Worm (Caenorhabditis elegans) whole organism, L4 larva: Measurements from ENCODE around the gene F59G1.4.
A peak's percentile ranks its signal among the peaks of the same experiment; 100 is the strongest.

Source experiments
- F37D6.2 ChIP-seq: sonication (generic microtip); optimal IDR thresholded peaks from 2 replicates; lab custom pipeline; 2016; ENCODE audit warnings: mild to moderate bottlenecking, missing genetic modification characterization, missing compliant biosample characterization
- R02D3.7 ChIP-seq: fragments of 150-350 bp; sonication (generic microtip); optimal IDR thresholded peaks from 3 replicates; lab custom pipeline; 2014; ENCODE audit warnings: missing biosample characterization, missing genetic modification characterization
- Y75B8A.6 ChIP-seq: fragments of 200-800 bp; sonication (Bioruptor generic); IDR thresholded peaks from 2 replicates; pipeline ENCODE4 v1.3.6; 2022; ENCODE audit warnings: missing genetic modification reagents, missing genetic modification characterization, missing compliant biosample characterization
- ZK337.2 ChIP-seq: fragments of 200-800 bp; sonication (Bioruptor generic); IDR thresholded peaks from 2 replicates; pipeline ENCODE4 v1.3.6; 2022; ENCODE audit warnings: missing genetic modification reagents, missing genetic modification characterization, missing compliant biosample characterization
- aha-1 ChIP-seq: fragments of 150-350 bp; peaks from one replicate; lab custom pipeline; 2014; ENCODE audit warnings: missing biosample characterization, missing genetic modification characterization
- ama-1 ChIP-seq: fragments of 150-350 bp; optimal IDR thresholded peaks from 2 replicates; lab custom pipeline; 2014; ENCODE audit warnings: inconsistent platforms, mixed read lengths
- arid-1 ChIP-seq: fragments of 200-800 bp; sonication (Bioruptor generic); conservative IDR thresholded peaks from 2 replicates; pipeline ENCODE4 v1.3.6; 2022; ENCODE audit warnings: missing genetic modification reagents, missing genetic modification characterization, missing compliant biosample characterization
- ceh-28 ChIP-seq: fragments of 150-350 bp; optimal IDR thresholded peaks from 2 replicates; lab custom pipeline; 2014; ENCODE audit warnings: missing biosample characterization, missing genetic modification reagents, missing genetic modification characterization
- ceh-62 ChIP-seq: sonication (generic microtip); optimal IDR thresholded peaks from 2 replicates; lab custom pipeline; 2017; ENCODE audit warnings: missing biosample characterization, missing genetic modification characterization
- ces-1 ChIP-seq: fragments of 150-350 bp; sonication (generic microtip); optimal IDR thresholded peaks from 4 replicates; lab custom pipeline; 2014; ENCODE audit warnings: missing biosample characterization, missing genetic modification reagents, missing genetic modification characterization
- ctbp-1 ChIP-seq: fragments of 200-800 bp; sonication (Bioruptor generic); IDR thresholded peaks from 2 replicates; pipeline ENCODE4 v1.3.6; 2022; ENCODE audit warnings: missing genetic modification reagents, missing genetic modification characterization, missing compliant biosample characterization
- daf-12 ChIP-seq: fragments of 150-350 bp; optimal IDR thresholded peaks from 2 replicates; lab custom pipeline; 2014; ENCODE audit warnings: missing biosample characterization, missing genetic modification reagents, missing genetic modification characterization
- daf-16 ChIP-seq, 3 experiments: sonication (generic microtip); optimal IDR thresholded peaks; 2 replicates each; lab custom pipeline; 2016 to 2017; ENCODE audit warnings: missing genetic modification characterization in 3 of 3, missing genetic modification reagents in 3 of 3, mild to moderate bottlenecking in 2 of 3, missing compliant biosample characterization in 2 of 3, missing biosample characterization in 1 of 3, moderate library complexity in 1 of 3
- duxl-1 ChIP-seq: sonication (generic microtip); optimal IDR thresholded peaks from 2 replicates; lab custom pipeline; 2016; ENCODE audit warnings: mild to moderate bottlenecking, missing genetic modification characterization, moderate library complexity, missing compliant biosample characterization; ENCODE audit not compliant: poor library complexity
- dve-1 ChIP-seq: sonication (generic microtip); optimal IDR thresholded peaks from 2 replicates; lab custom pipeline; 2017; ENCODE audit warnings: antibody characterized with exemption, mild to moderate bottlenecking, missing genetic modification characterization, missing compliant biosample characterization; ENCODE audit not compliant: insufficient read depth
- egl-27 ChIP-seq: sonication (generic microtip); optimal IDR thresholded peaks from 3 replicates; lab custom pipeline; 2017; ENCODE audit warnings: missing biosample characterization, missing genetic modification reagents, missing genetic modification characterization
- hlh-11 ChIP-seq: fragments of 200-800 bp; sonication (Bioruptor generic); optimal IDR thresholded peaks from 2 replicates; lab custom pipeline; 2018; ENCODE audit warnings: mild to moderate bottlenecking, missing genetic modification characterization, missing compliant biosample characterization
- hmg-1.1 ChIP-seq: fragments of 200-800 bp; sonication (Bioruptor generic); IDR thresholded peaks from 2 replicates; pipeline ENCODE4 v1.3.6; 2022; ENCODE audit warnings: missing genetic modification reagents, missing genetic modification characterization, missing compliant biosample characterization
- lin-1 ChIP-seq: fragments of 200-800 bp; sonication (Bioruptor generic); IDR thresholded peaks from 2 replicates; pipeline ENCODE4 v1.3.6; 2022; ENCODE audit warnings: missing genetic modification reagents, missing genetic modification characterization, missing compliant biosample characterization
- lin-29 ChIP-seq: fragments of 200-800 bp; sonication (Bioruptor generic); IDR thresholded peaks from 2 replicates; pipeline ENCODE4 v1.3.6; 2022; ENCODE audit warnings: missing genetic modification reagents, missing genetic modification characterization, missing compliant biosample characterization
- lin-38 ChIP-seq: fragments of 200-800 bp; sonication (Bioruptor generic); IDR thresholded peaks from 2 replicates; pipeline ENCODE4 v1.3.6; 2022; ENCODE audit warnings: missing genetic modification reagents, missing genetic modification characterization, missing compliant biosample characterization
- lsy-2 ChIP-seq, 2 experiments: fragments of 150-350 bp in 1 of 2; sonication (generic microtip) in 1 of 2; optimal IDR thresholded peaks; 2 replicates each; lab custom pipeline; 2014 to 2017; ENCODE audit warnings: missing biosample characterization in 2 of 2, missing genetic modification characterization in 2 of 2
- madf-5 ChIP-seq, 2 experiments: fragments of 200-800 bp; sonication (Bioruptor generic); IDR thresholded peaks; 2 replicates each; pipeline ENCODE4 v1.3.6; 2022; ENCODE audit warnings: missing compliant biosample characterization in 2 of 2, missing genetic modification characterization in 2 of 2
- madf-9 ChIP-seq: fragments of 200-800 bp; sonication (Bioruptor generic); conservative IDR thresholded peaks from 2 replicates; pipeline ENCODE4 v1.3.6; 2022; ENCODE audit warnings: missing genetic modification reagents, missing genetic modification characterization, missing compliant biosample characterization
- mxl-3 ChIP-seq: fragments of 200-800 bp; sonication (Bioruptor generic); optimal IDR thresholded peaks from 2 replicates; lab custom pipeline; 2018; ENCODE audit warnings: mild to moderate bottlenecking, missing genetic modification characterization, missing compliant biosample characterization
- nhr-10 ChIP-seq: fragments of 150-350 bp; optimal IDR thresholded peaks from 2 replicates; lab custom pipeline; 2014; ENCODE audit warnings: missing biosample characterization, missing genetic modification characterization
- nhr-28 ChIP-seq: fragments of 150-350 bp; optimal IDR thresholded peaks from 2 replicates; lab custom pipeline; 2014; ENCODE audit warnings: missing biosample characterization, missing genetic modification characterization
- nhr-41 ChIP-seq: fragments of 200-800 bp; sonication (Bioruptor generic); IDR thresholded peaks from 2 replicates; pipeline ENCODE4 v1.3.6; 2022; ENCODE audit warnings: missing genetic modification reagents, missing genetic modification characterization, missing compliant biosample characterization
- nhr-48 ChIP-seq: sonication (generic microtip); optimal IDR thresholded peaks from 2 replicates; lab custom pipeline; 2016; ENCODE audit warnings: mild to moderate bottlenecking, missing genetic modification characterization, missing compliant biosample characterization
- nhr-77 ChIP-seq: fragments of 150-350 bp; optimal IDR thresholded peaks from 2 replicates; lab custom pipeline; 2014; ENCODE audit warnings: missing biosample characterization, missing genetic modification characterization
- pha-4 ChIP-seq, 2 experiments: fragments of 150-350 bp in 1 of 2; fragments of 200-800 bp in 1 of 2; sonication (Bioruptor generic) in 1 of 2; IDR thresholded peaks in 1 of 2; optimal IDR thresholded peaks in 1 of 2; 2 replicates each; pipeline versions ENCODE4 v1.3.6 to Lab custom; 2014 to 2022; ENCODE audit warnings: missing genetic modification characterization in 2 of 2, missing genetic modification reagents in 2 of 2, missing biosample characterization in 1 of 2, missing compliant biosample characterization in 1 of 2
- php-3 ChIP-seq: fragments of 200-800 bp; sonication (Bioruptor generic); IDR thresholded peaks from 2 replicates; pipeline ENCODE4 v1.3.6; 2022; ENCODE audit warnings: missing genetic modification reagents, missing genetic modification characterization, missing compliant biosample characterization
- pqm-1 ChIP-seq: sonication (generic microtip); optimal IDR thresholded peaks from 2 replicates; lab custom pipeline; 2017; ENCODE audit warnings: missing biosample characterization, missing genetic modification characterization
- saeg-2 ChIP-seq: fragments of 200-800 bp; sonication (Bioruptor generic); IDR thresholded peaks from 2 replicates; pipeline ENCODE4 v1.3.6; 2022; ENCODE audit warnings: missing genetic modification reagents, missing genetic modification characterization, missing compliant biosample characterization
- snpc-1.2 ChIP-seq: fragments of 200-800 bp; sonication (Bioruptor generic); IDR thresholded peaks from 2 replicates; pipeline ENCODE4 v1.3.6; 2022; ENCODE audit warnings: missing genetic modification reagents, missing genetic modification characterization, missing compliant biosample characterization
- spr-1 ChIP-seq: sonication (generic microtip); optimal IDR thresholded peaks from 2 replicates; lab custom pipeline; 2016; ENCODE audit warnings: mild to moderate bottlenecking, missing genetic modification characterization, missing compliant biosample characterization
- spr-3 ChIP-seq: fragments of 200-800 bp; sonication (Bioruptor generic); optimal IDR thresholded peaks from 2 replicates; lab custom pipeline; 2018; ENCODE audit warnings: mild to moderate bottlenecking, missing genetic modification characterization, missing compliant biosample characterization
- tag-97 ChIP-seq: fragments of 200-800 bp; sonication (Bioruptor generic); IDR thresholded peaks from 2 replicates; pipeline ENCODE4 v1.3.6; 2022; ENCODE audit warnings: missing genetic modification characterization, missing compliant biosample characterization
- tra-1 ChIP-seq: fragments of 200-800 bp; sonication (Bioruptor generic); IDR thresholded peaks from 2 replicates; pipeline ENCODE4 v1.3.6; 2022; ENCODE audit warnings: missing genetic modification reagents, missing genetic modification characterization, missing compliant biosample characterization
- unc-130 ChIP-seq: sonication (generic microtip); optimal IDR thresholded peaks from 2 replicates; lab custom pipeline; 2016; ENCODE audit warnings: missing genetic modification reagents, missing genetic modification characterization, missing compliant biosample characterization
- vab-7 ChIP-seq: fragments of 200-800 bp; sonication (Bioruptor generic); IDR thresholded peaks from 2 replicates; pipeline ENCODE4 v1.3.6; 2022; ENCODE audit warnings: missing genetic modification reagents, missing genetic modification characterization, missing compliant biosample characterization
- zag-1 ChIP-seq: fragments of 150-350 bp; optimal IDR thresholded peaks from 2 replicates; lab custom pipeline; 2014; ENCODE audit warnings: missing biosample characterization, missing genetic modification characterization
- zip-11 ChIP-seq: fragments of 200-800 bp; sonication (Bioruptor generic); IDR thresholded peaks from 2 replicates; pipeline ENCODE4 v1.3.6; 2022; ENCODE audit warnings: missing genetic modification characterization, missing compliant biosample characterization
- zip-2 ChIP-seq: fragments of 150-350 bp; optimal IDR thresholded peaks from 2 replicates; lab custom pipeline; 2014; ENCODE audit warnings: missing biosample characterization, missing genetic modification characterization

The F59G1.4 gene

DNA sequence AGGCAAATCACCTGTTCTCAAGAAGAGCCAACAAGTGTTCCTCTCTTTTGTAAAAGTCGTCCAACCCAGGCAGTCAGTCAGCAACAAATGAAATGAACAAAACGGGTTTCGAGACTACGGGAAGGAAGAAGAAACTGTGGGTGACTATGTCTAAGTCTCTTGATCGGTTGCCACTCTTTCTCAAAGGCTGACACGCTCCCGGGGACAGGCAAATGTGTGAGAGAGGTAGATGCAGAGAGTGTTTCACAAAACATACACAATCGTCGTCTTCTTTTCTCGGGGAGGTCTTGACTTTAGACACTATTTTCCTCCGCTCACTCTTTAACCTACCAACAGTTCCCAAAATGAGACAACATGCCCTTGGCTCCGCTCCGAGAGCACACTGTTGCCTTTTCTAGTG is 35.1 kb downstream of the F59G1.4 start (continued):
- TF ChIP-seq F37D6.2 (tag; lab: Kevin White, UChicago), result no peak
- peak; percentile 39; the same call in 1 of the 2 replicates for TF ChIP-seq hmg-1.1
- TF ChIP-seq tag-97 (GFP tag; lab: Robert Waterston, UW), result no peak
- no peak for TF ChIP-seq madf-5 (GFP tag; IDR thresholded peaks at IDR 0.05; lab: Robert Waterston, UW)
- TF ChIP-seq zip-11 (GFP tag; lab: Robert Waterston, UW), result no peak
- TF ChIP-seq pqm-1 (tag; lab: Kevin White, UChicago), result no peak
- TF ChIP-seq pha-4 (GFP tag; IDR thresholded peaks at IDR 0.05; lab: Robert Waterston, UW), result no peak
- peak; percentile 40 for TF ChIP-seq pha-4 (tag; optimal IDR thresholded peaks at IDR 0.05; lab: Kevin White, UChicago)
- no peak for TF ChIP-seq ZK337.2 (GFP tag; lab: Robert Waterston, UW)
- TF ChIP-seq lin-38 (GFP tag; lab: Robert Waterston, UW), result no peak
- no peak for TF ChIP-seq zag-1
- TF ChIP-seq tra-1, result 0 out of 2 replicates have a peak, but pooled peaks have one; percentile 21
- peak; percentile 77 for TF ChIP-seq aha-1
- TF ChIP-seq mxl-3, result peak; percentile 66
- no peak for TF ChIP-seq snpc-1.2 (GFP tag; lab: Robert Waterston, UW)
- TF ChIP-seq daf-12 (tag; lab: Kevin White, UChicago), result no peak
- TF ChIP-seq nhr-77, result peak; percentile 27
- no peak for TF ChIP-seq madf-9 (GFP tag; lab: Robert Waterston, UW)
- no peak for TF ChIP-seq saeg-2 (GFP tag; lab: Robert Waterston, UW)
- no peak for TF ChIP-seq R02D3.7 (tag; lab: Kevin White, UChicago)
- TF ChIP-seq spr-3 (GFP tag; lab: Kevin White, UChicago), result no peak
- TF ChIP-seq arid-1 (GFP tag; lab: Robert Waterston, UW), result no peak
- no peak for TF ChIP-seq lin-29 (GFP tag; lab: Robert Waterston, UW)
- peak in 1 of 2 experiments; percentile 21 for TF ChIP-seq lsy-2 (tag; optimal IDR thresholded peaks at IDR 0.05; lab: Kevin White, UChicago)
- TF ChIP-seq nhr-28 (tag; lab: Kevin White, UChicago), result peak; percentile 84
- TF ChIP-seq egl-27 (tag; lab: Kevin White, UChicago), result no peak
- TF ChIP-seq spr-1 (tag; lab: Kevin White, UChicago), result no peak
- TF ChIP-seq dve-1 (tag; lab: Kevin White, UChicago), result peak; percentile 26
- no peak for TF ChIP-seq duxl-1 (tag; lab: Kevin White, UChicago)
- TF ChIP-seq ceh-62 (tag; lab: Kevin White, UChicago), result no peak
- peak; percentile 72 for TF ChIP-seq hlh-11 (tag; lab: Kevin White, UChicago)
- no peak for TF ChIP-seq vab-7
- TF ChIP-seq unc-130 (GFP tag; lab: Kevin White, UChicago), result no peak
- no peak for TF ChIP-seq lin-1 (GFP tag; lab: Robert Waterston, UW)
- no peak for TF ChIP-seq ama-1 (lab: Kevin White, UChicago)
- no peak for TF ChIP-seq ctbp-1
- TF ChIP-seq daf-16 (GFP tag; optimal IDR thresholded peaks at IDR 0.05; lab: Kevin White, UChicago), result no peak
- peak; percentile 37 for TF ChIP-seq daf-16 (tag; optimal IDR thresholded peaks at IDR 0.05; lab: Kevin White, UChicago)
- no peak for TF ChIP-seq nhr-10
- no peak for TF ChIP-seq php-3 (GFP tag; lab: Robert Waterston, UW)
- TF ChIP-seq ces-1 (GFP tag; lab: Kevin White, UChicago), result no peak
- no peak for TF ChIP-seq nhr-41 (GFP tag; lab: Robert Waterston, UW)
- TF ChIP-seq ceh-28 (tag; lab: Kevin White, UChicago), result no peak
- TF ChIP-seq Y75B8A.6, result no peak
- TF ChIP-seq nhr-48 (tag; lab: Kevin White, UChicago), result no peak
- TF ChIP-seq zip-2 (tag; lab: Kevin White, UChicago), result no peak
